Worm (Caenorhabditis elegans) whole organism, late embryonic: ENCODE data around the gene srw-127.
"Not testable (repeated sequence)": the region's sequence is repeated elsewhere in the genome, so short reads cannot be mapped to it uniquely, and the experiment has no call there.

Experiments used
- C08G9.2 ChIP-seq: sonication (generic microtip); optimal IDR thresholded peaks from 2 replicates; lab custom pipeline; 2016; ENCODE audit warnings: mild to moderate bottlenecking, missing genetic modification characterization, moderate library complexity, missing compliant biosample characterization
- K09A11.1 ChIP-seq: sonication (generic microtip); optimal IDR thresholded peaks from 2 replicates; lab custom pipeline; 2017; ENCODE audit warnings: antibody characterized with exemption, mild to moderate bottlenecking, missing genetic modification characterization, missing compliant biosample characterization; ENCODE audit not compliant: insufficient read depth
- Y22D7AL.16 ChIP-seq: sonication (generic microtip); optimal IDR thresholded peaks from 2 replicates; lab custom pipeline; 2016; ENCODE audit warnings: missing genetic modification characterization, missing compliant biosample characterization
- pha-4 ChIP-seq: fragments of 150-350 bp; optimal IDR thresholded peaks from 2 replicates; lab custom pipeline; 2018; ENCODE audit warnings: missing biosample characterization, missing genetic modification reagents, missing genetic modification characterization
- sdc-2 ChIP-seq: sonication (generic microtip); optimal IDR thresholded peaks from 2 replicates; lab custom pipeline; 2016; ENCODE audit warnings: missing genotype, missing genetic modification characterization, missing compliant biosample characterization
- unc-55 ChIP-seq: sonication (generic microtip); optimal IDR thresholded peaks from 2 replicates; lab custom pipeline; 2017; ENCODE audit warnings: missing biosample characterization, missing genetic modification reagents, missing genetic modification characterization

DNA sequence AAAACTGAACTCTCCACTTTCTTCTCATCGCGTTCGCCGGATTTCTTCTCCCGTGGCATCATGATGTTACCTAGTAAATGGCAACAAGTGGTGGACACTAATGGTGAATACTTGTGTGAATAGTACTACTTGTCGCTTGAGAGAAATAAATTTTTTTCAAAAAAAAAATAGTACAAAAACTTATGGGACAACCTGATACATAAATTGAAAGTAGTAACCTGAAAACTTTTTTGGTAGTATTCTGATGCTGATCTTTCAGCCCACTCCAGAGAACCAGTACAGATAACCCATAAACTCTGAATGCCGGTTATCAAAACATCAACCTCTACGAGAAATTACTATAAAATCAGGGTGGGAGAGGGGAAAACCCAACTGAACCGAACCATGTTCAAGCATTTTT, 45.1 kb downstream of the srw-127 start, which contains the start of gene Y57E12AL.2:
- not testable (repeated sequence) for TF ChIP-seq unc-55; pha-4; K09A11.1 (tag; lab: Kevin White, UChicago); C08G9.2; Y22D7AL.16 (tag; lab: Kevin White, UChicago); sdc-2 (tag; lab: Kevin White, UChicago)
